Fruit fly (Drosophila melanogaster) whole organism, adult: ENCODE results near the gene CG32206.

ENCODE experiments used
- CG11617 ChIP-seq: fragments of 200-800 bp; sonication (Bioruptor generic); optimal IDR thresholded peaks from 2 replicates; lab custom pipeline; 2017; ENCODE audit warnings: mild to moderate bottlenecking, missing biosample characterization, missing genetic modification reagents, missing genetic modification characterization
- CG12768 ChIP-seq: fragments of 200-800 bp; sonication (Bioruptor generic); optimal IDR thresholded peaks from 2 replicates; lab custom pipeline; 2017; ENCODE audit warnings: missing biosample characterization, missing genetic modification characterization, mild to moderate bottlenecking, moderate library complexity, missing genetic modification reagents
- CG1620 ChIP-seq: fragments of 200-800 bp; sonication (Bioruptor generic); optimal IDR thresholded peaks from 2 replicates; lab custom pipeline; 2016; ENCODE audit warnings: missing biosample characterization, missing genetic modification characterization
- CG5204 ChIP-seq: fragments of 200-800 bp; sonication (Bioruptor generic); optimal IDR thresholded peaks from 2 replicates; lab custom pipeline; 2016; ENCODE audit warnings: missing biosample characterization, missing genetic modification characterization
- CG7101 ChIP-seq: fragments of 200-800 bp; sonication (Bioruptor generic); optimal IDR thresholded peaks from 2 replicates; lab custom pipeline; 2018; ENCODE audit warnings: missing biosample characterization, mild to moderate bottlenecking, missing genetic modification characterization, moderate library complexity
- Hr96 ChIP-seq: fragments of 200-800 bp; sonication (Bioruptor generic); optimal IDR thresholded peaks from 2 replicates; lab custom pipeline; 2016; ENCODE audit warnings: missing biosample characterization, missing genetic modification characterization
- bab1 ChIP-seq: fragments of 200-800 bp; sonication (Bioruptor generic); optimal IDR thresholded peaks from 3 replicates; lab custom pipeline; 2019; ENCODE audit warnings: missing biosample characterization, mild to moderate bottlenecking, missing genetic modification characterization, moderate library complexity
- cnc ChIP-seq, 2 experiments: fragments of >200 bp; optimal IDR thresholded peaks; 2 replicates each; lab custom pipeline; 2017
- ovo ChIP-seq: fragments of 200-800 bp; sonication (Bioruptor generic); optimal IDR thresholded peaks from 2 replicates; lab custom pipeline; 2016; ENCODE audit warnings: missing biosample characterization, missing genetic modification characterization
- tj ChIP-seq: fragments of 200-800 bp; sonication (Bioruptor generic); optimal IDR thresholded peaks from 3 replicates; lab custom pipeline; 2017; ENCODE audit warnings: missing biosample characterization, mild to moderate bottlenecking, missing genetic modification characterization, moderate library complexity

dm6 chr3L:19350579-19350978 is 62.1 kb downstream of the CG32206 start:
- TF ChIP-seq CG5204 (GFP tag; lab: Kevin White, UChicago) (no peak), CG7101 (tag; lab: Kevin White, UChicago) (no peak), tj (GFP tag; lab: Kevin White, UChicago) (no peak), CG1620 (GFP tag; lab: Kevin White, UChicago) (no peak), CG12768 (GFP tag; lab: Kevin White, UChicago) (no peak), Hr96 (GFP tag; lab: Kevin White, UChicago) (no peak), CG11617 (GFP tag; lab: Kevin White, UChicago) (no peak), ovo (GFP tag; lab: Kevin White, UChicago) (no peak), bab1 (GFP tag; lab: Kevin White, UChicago) (no peak), cnc (optimal IDR thresholded peaks at IDR 0.05; lab: Kevin White, UChicago) (no peak)
